Worm (Caenorhabditis elegans) whole organism, L2 larva: ENCODE results near the gene sru-40.

Experiments used
- C34F6.9 ChIP-seq: fragments of 150-350 bp; optimal IDR thresholded peaks from 2 replicates; lab custom pipeline; 2014; ENCODE audit warnings: missing biosample characterization, missing genetic modification characterization
- F13H6.1 ChIP-seq: sonication (generic microtip); optimal IDR thresholded peaks from 2 replicates; lab custom pipeline; 2016; ENCODE audit warnings: missing genetic modification characterization, missing compliant biosample characterization
- R02D3.7 ChIP-seq: fragments of 150-350 bp; optimal IDR thresholded peaks from 2 replicates; lab custom pipeline; 2014; ENCODE audit warnings: missing biosample characterization, missing genetic modification characterization
- ceh-82 ChIP-seq: fragments of 150-350 bp; optimal IDR thresholded peaks from 2 replicates; lab custom pipeline; 2014; ENCODE audit warnings: missing biosample characterization, missing genetic modification characterization
- gmeb-1 ChIP-seq: fragments of 150-350 bp; optimal IDR thresholded peaks from 2 replicates; lab custom pipeline; 2014; ENCODE audit warnings: missing biosample characterization, missing genetic modification characterization
- lin-13 ChIP-seq: fragments of 150-350 bp; optimal IDR thresholded peaks from 2 replicates; lab custom pipeline; 2014; ENCODE audit warnings: missing biosample characterization, missing genetic modification reagents, missing genetic modification characterization
- mdl-1 ChIP-seq, 2 experiments: fragments of 150-350 bp in 1 of 2; sonication (generic microtip) in 1 of 2; optimal IDR thresholded peaks; 2 replicates each; lab custom pipeline; 2017; ENCODE audit warnings: missing biosample characterization in 2 of 2, missing genetic modification characterization in 2 of 2
- nhr-21 ChIP-seq: fragments of 150-350 bp; optimal IDR thresholded peaks from 2 replicates; lab custom pipeline; 2014; ENCODE audit warnings: missing biosample characterization, missing genetic modification characterization
- nhr-237 ChIP-seq: fragments of 150-350 bp; optimal IDR thresholded peaks from 2 replicates; lab custom pipeline; 2014; ENCODE audit warnings: missing biosample characterization, missing genetic modification characterization
- snpc-4 ChIP-seq: fragments of 150-350 bp; optimal IDR thresholded peaks from 2 replicates; lab custom pipeline; 2014; ENCODE audit warnings: missing biosample characterization, missing genetic modification characterization
- unc-39 ChIP-seq: fragments of 150-350 bp; optimal IDR thresholded peaks from 2 replicates; lab custom pipeline; 2014; ENCODE audit warnings: missing biosample characterization, missing genetic modification characterization
- unc-62 ChIP-seq: fragments of 150-350 bp; optimal IDR thresholded peaks from 2 replicates; lab custom pipeline; 2014; ENCODE audit warnings: missing biosample characterization, missing genetic modification reagents, missing genetic modification characterization

DNA sequence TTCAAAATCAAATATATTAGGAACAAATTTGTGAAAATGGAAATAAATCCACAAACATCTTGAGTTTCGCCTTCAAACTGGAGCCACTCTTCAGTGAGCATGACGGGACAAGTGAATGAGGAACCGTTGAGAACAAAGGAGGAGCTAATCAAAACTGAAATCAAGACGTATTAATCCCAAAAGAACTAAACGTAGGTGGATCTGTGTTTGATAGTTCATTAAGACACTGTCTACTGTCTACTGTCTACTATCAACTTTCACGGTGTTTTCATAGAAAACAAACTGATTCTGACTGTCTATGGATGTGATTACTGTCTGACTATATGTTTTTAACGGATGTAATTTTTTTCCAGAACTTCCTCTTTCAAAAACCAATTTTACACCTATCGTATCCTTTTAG is 12.1 kb downstream of the sru-40 start, which contains the start of gene str-193:
- no peak for TF ChIP-seq lin-13 (GFP tag; lab: Kevin White, UChicago)
- no peak for TF ChIP-seq unc-39 (tag; lab: Kevin White, UChicago)
- TF ChIP-seq ceh-82 (tag; lab: Kevin White, UChicago): no peak
- no peak for TF ChIP-seq R02D3.7
- TF ChIP-seq snpc-4 (tag; lab: Kevin White, UChicago): no peak
- no peak for TF ChIP-seq unc-62
- no peak for TF ChIP-seq nhr-21 (tag; lab: Kevin White, UChicago)
- TF ChIP-seq mdl-1 (tag; optimal IDR thresholded peaks at IDR 0.05; lab: Kevin White, UChicago): no peak
- TF ChIP-seq nhr-237: no peak
- no peak for TF ChIP-seq C34F6.9 (tag; lab: Kevin White, UChicago)
- TF ChIP-seq F13H6.1 (tag; lab: Kevin White, UChicago): no peak
- TF ChIP-seq gmeb-1 (tag; lab: Kevin White, UChicago): no peak
